Worm (Caenorhabditis elegans): ENCODE measurements around the gene tasp-1.
"Not testable (repeated sequence)": the region's sequence is repeated elsewhere in the genome, so short reads cannot be mapped to it uniquely, and the experiment has no call there.

The tasp-1 gene

DNA sequence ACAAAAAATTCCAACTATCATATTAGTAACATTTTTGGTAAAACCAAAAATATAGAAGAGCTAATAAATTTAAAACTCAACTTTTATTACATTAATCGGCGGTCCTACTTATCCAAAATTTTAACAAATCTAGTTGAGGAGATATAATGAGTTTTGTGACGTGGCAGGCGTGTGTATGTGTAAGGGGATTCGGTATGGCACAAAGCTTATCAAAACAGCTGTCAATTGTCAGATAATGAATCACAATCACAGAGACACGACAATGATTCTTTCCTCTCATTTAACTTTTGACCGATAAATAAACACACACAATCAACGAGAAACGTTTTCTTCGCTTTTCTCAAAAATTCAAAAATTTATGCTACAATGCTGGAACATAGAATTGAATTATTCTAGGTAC is 42.9 kb downstream of the tasp-1 start, which contains the start of gene K11D9.3:
Gene K11D9.3, minus strand, starts transcription at position 181 of the 400 bp plus-strand sequence.
- peak; percentile 70 for TF ChIP-seq crh-2 (tag; optimal IDR thresholded peaks at IDR 0.05)
- TF ChIP-seq aly-2 (tag; optimal IDR thresholded peaks at IDR 0.05) = no peak

DNA sequence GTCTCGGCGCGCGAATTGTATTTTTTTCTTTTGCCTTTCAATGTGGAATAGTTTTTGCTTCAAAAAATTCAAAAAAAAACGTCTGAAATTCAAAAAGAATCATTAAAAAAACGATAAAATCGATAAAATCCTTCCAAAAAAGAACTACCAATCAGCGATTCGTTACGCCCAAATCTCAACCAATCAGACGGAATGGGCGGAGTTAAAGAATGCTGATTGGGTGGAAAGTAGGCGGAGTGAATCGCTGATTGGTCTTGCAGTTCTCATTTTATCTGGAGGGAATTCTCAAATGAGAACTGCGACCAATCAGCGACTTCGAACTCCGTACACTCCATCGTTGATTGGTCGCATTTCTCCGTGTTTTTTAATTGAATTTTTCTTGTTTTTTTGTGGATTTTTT is 46.1 kb downstream of the tasp-1 start:
- TF ChIP-seq C34F6.9 (tag; optimal IDR thresholded peaks at IDR 0.05) (no peak), unc-39 (tag; optimal IDR thresholded peaks at IDR 0.05) (no peak)

DNA sequence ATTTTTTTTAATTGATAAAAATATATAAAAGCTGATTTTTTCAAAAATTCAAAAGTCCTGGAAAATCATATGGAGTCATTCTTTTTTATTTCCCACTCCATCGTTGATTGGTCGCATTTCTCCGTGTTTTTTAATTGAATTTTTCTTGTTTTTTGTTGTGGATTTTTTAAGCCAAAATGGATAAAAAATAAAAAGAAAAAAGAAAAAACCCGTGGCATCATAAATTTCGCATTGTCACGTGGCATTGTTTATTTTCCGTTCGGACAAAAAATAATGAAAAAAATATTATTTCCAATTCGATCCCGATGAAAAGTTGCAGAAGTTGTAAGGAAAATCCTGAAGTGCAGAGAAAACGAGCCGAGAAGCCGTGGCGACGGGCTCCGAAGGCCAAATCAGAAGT is 46.5 kb downstream of the tasp-1 start, which contains the start of gene klp-7:
Gene klp-7, plus strand, starts transcription at position 301 of the 400 bp plus-strand sequence.
- TF ChIP-seq ceh-16, crh-2, skn-1 (tag; optimal IDR thresholded peaks at IDR 0.05): not testable (repeated sequence)

DNA sequence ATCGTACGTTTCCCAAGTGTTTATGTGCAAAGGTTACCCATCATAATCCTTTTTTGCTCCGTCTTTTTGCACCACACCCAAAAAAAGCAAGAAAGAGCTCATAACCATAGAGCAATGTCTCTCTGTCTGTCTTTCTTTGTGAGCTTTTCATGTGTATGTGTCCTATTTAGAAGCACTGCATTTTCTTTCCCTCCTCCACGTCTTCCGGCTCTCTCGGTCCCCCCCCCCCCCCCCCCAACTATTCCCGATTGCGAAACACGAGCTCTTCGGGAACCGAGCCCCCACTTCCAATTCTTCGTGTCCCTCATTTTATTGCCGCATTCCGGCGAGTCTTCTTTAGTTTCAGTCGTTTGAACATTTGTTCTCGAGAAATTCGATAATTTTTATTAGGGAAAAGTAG is 47.7 kb downstream of the tasp-1 start:
- TF ChIP-seq elt-1 (tag; optimal IDR thresholded peaks at IDR 0.05) (no peak), unc-55 (GFP tag; optimal IDR thresholded peaks at IDR 0.05) (peak; percentile 52)

DNA sequence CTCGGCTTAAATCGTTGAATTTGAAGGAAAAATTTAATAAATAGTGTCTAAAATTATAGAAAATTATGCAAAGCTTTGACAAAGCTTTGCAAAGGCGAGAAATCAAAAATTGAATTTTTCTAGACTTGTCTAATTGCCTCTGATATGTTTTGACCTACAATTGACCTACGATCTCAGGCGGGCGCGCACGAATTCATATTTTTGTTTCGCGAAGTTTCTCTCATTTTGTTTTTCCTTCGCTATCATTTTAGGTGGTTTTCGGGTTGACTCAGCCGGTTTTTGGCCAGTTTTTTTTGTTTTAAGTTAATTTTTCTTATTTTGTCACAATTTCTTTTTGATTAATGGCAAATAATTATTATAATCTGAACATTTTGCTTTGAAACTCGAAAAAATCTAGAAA is 48.1 kb downstream of the tasp-1 start:
- no peak for TF ChIP-seq nhr-10 (tag; optimal IDR thresholded peaks at IDR 0.05)
- TF ChIP-seq ZK546.5 (tag; optimal IDR thresholded peaks at IDR 0.05) = no peak
- no peak for TF ChIP-seq ztf-11 (tag; optimal IDR thresholded peaks at IDR 0.05)
- TF ChIP-seq nhr-21 (tag; optimal IDR thresholded peaks at IDR 0.05) = no peak
- TF ChIP-seq lin-39 (tag; optimal IDR thresholded peaks at IDR 0.05) = no peak
- TF ChIP-seq mbf-1 (tag; optimal IDR thresholded peaks at IDR 0.05) = no peak
- TF ChIP-seq peb-1 (tag; optimal IDR thresholded peaks at IDR 0.05) = no peak
- TF ChIP-seq fos-1 (tag; optimal IDR thresholded peaks at IDR 0.05) = no peak
- no peak for TF ChIP-seq sma-3 (GFP tag; optimal IDR thresholded peaks at IDR 0.05)
- no peak for TF ChIP-seq zag-1 (tag; optimal IDR thresholded peaks at IDR 0.05)
- TF ChIP-seq nhr-6 (tag; optimal IDR thresholded peaks at IDR 0.05) = no peak
- no peak for TF ChIP-seq unc-39 (tag; optimal IDR thresholded peaks at IDR 0.05)
- no peak for TF ChIP-seq nhr-25 (tag; optimal IDR thresholded peaks at IDR 0.05)
- TF ChIP-seq aly-2 (tag; optimal IDR thresholded peaks at IDR 0.05) = no peak
- no peak for TF ChIP-seq nhr-23 (tag; optimal IDR thresholded peaks at IDR 0.05)

DNA sequence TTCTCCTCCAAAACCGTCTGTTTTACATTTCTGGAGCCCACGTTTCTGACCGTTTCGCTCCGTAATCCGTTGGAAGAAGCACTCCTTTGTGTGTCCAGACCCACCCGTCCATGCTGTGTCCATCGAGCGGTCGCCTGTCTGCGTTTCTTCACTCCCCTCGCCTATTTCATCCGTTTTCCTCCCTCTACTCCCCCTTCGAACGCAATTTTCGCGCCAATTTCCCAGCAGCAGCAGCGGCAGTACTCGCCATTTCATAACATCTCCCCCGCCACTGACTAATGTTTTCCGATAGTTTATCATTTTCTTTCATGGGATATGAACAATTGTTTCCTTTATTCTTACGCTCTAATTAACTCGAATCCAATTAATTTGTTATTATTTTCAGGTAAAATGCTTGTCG is 48.8 kb downstream of the tasp-1 start:
- TF ChIP-seq unc-39 (tag; optimal IDR thresholded peaks at IDR 0.05) (no peak), nhr-12 (tag; optimal IDR thresholded peaks at IDR 0.05) (no peak), unc-55 (GFP tag; optimal IDR thresholded peaks at IDR 0.05) (peak; percentile 57), nhr-6 (tag; optimal IDR thresholded peaks at IDR 0.05) (no peak), nhr-23 (tag; optimal IDR thresholded peaks at IDR 0.05) (no peak), elt-3 (tag; optimal IDR thresholded peaks at IDR 0.05) (no peak), nhr-21 (tag; optimal IDR thresholded peaks at IDR 0.05) (no peak), C34F6.9 (tag; optimal IDR thresholded peaks at IDR 0.05) (peak; percentile 51), nhr-129 (tag; optimal IDR thresholded peaks at IDR 0.05) (peak; percentile 51), mab-5 (tag; optimal IDR thresholded peaks at IDR 0.05) (no peak), ztf-4 (tag; optimal IDR thresholded peaks at IDR 0.05) (peak; percentile 5), ZK546.5 (tag; optimal IDR thresholded peaks at IDR 0.05) (no peak), fos-1 (tag; optimal IDR thresholded peaks at IDR 0.05) (peak; percentile 31), sma-9 (GFP tag; optimal IDR thresholded peaks at IDR 0.05) (peak; percentile 9), sma-9 (tag; optimal IDR thresholded peaks at IDR 0.05) (no peak), nhr-237 (tag; optimal IDR thresholded peaks at IDR 0.05) (no peak), nhr-10 (tag; optimal IDR thresholded peaks at IDR 0.05) (no peak), lsy-2 (tag; optimal IDR thresholded peaks at IDR 0.05) (peak in 1 of 2 experiments; percentile 31), F13H6.1 (tag; optimal IDR thresholded peaks at IDR 0.05) (peak; percentile 21), nhr-11 (tag; optimal IDR thresholded peaks at IDR 0.05) (no peak), snpc-4 (tag; optimal IDR thresholded peaks at IDR 0.05) (no peak)

DNA sequence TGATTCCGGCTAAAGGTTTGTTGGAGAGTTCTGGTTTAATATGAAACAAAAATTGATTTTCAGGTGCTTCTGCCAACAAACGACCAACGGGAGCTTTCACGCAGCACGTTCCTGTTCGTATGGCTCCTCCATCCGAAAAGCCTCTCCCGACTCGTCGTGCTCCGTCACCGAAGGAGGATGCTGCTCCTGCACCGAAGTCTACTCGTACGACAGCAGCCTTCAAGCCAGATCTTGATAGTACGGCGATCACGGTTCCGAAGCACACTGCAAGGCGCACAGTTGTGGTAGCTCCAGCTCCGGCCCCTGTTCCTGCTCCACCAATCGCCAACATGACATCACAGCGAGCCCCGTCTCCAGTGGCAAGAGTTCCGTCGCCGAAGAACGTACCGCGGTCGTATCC is 49.7 kb downstream of the tasp-1 start:
- TF ChIP-seq mab-5 (tag; optimal IDR thresholded peaks at IDR 0.05) (no peak), ztf-1 (GFP tag; conservative IDR thresholded peaks at IDR 0.05) (no peak), lin-39 (tag; optimal IDR thresholded peaks at IDR 0.05) (no peak), alr-1 (tag; optimal IDR thresholded peaks at IDR 0.05) (no peak), dmd-4 (tag; optimal IDR thresholded peaks at IDR 0.05) (no peak), ZK546.5 (tag; optimal IDR thresholded peaks at IDR 0.05) (no peak), fos-1 (tag; optimal IDR thresholded peaks at IDR 0.05) (no peak), zag-1 (tag; optimal IDR thresholded peaks at IDR 0.05) (no peak), crh-2 (tag; optimal IDR thresholded peaks at IDR 0.05) (no peak), nhr-129 (tag; optimal IDR thresholded peaks at IDR 0.05) (no peak), lin-11 (tag; optimal IDR thresholded peaks at IDR 0.05) (no peak), ama-1 (optimal IDR thresholded peaks at IDR 0.05) (no peak), nhr-12 (tag; optimal IDR thresholded peaks at IDR 0.05) (no peak), nhr-11 (tag; optimal IDR thresholded peaks at IDR 0.05) (no peak), C34F6.9 (tag; optimal IDR thresholded peaks at IDR 0.05) (no peak), unc-39 (tag; optimal IDR thresholded peaks at IDR 0.05) (no peak), mbf-1 (tag; optimal IDR thresholded peaks at IDR 0.05) (no peak), lsy-2 (tag; optimal IDR thresholded peaks at IDR 0.05) (no peak), sem-4 (tag; optimal IDR thresholded peaks at IDR 0.05) (no peak)
